Worm (Caenorhabditis elegans): Measurements from ENCODE around the gene T25D1.3.

Gene T25D1.3

ce11 chrX:16525632-16526031, 20.2 kb downstream of the T25D1.3 start (continued):
- TF ChIP-seq C04F5.9 (tag; optimal IDR thresholded peaks at IDR 0.05) (no peak), ces-1 (GFP tag; optimal IDR thresholded peaks at IDR 0.05) (no peak), lin-35 (GFP tag; optimal IDR thresholded peaks at IDR 0.05) (no peak), nhr-85 (tag) (no peak), pag-3 (tag; optimal IDR thresholded peaks at IDR 0.05; ENCODE audit: borderline replicate concordance, insufficient read depth) (peak; percentile 8), lin-39 (tag; optimal IDR thresholded peaks at IDR 0.05) (no peak), vab-15 (tag; optimal IDR thresholded peaks at IDR 0.05) (no peak), lir-3 (tag; optimal IDR thresholded peaks at IDR 0.05; ENCODE audit: poor library complexity) (no peak), skn-1 (tag; optimal IDR thresholded peaks at IDR 0.05) (no peak), efl-3 (GFP tag; optimal IDR thresholded peaks at IDR 0.05) (no peak), hlh-4 (tag; optimal IDR thresholded peaks at IDR 0.05) (no peak), sup-37 (GFP tag; optimal IDR thresholded peaks at IDR 0.05) (no peak), sox-4 (tag; optimal IDR thresholded peaks at IDR 0.05) (no peak), aly-2 (tag; optimal IDR thresholded peaks at IDR 0.05) (no peak), elt-3 (tag; optimal IDR thresholded peaks at IDR 0.05) (no peak), mab-9 (GFP tag; IDR thresholded peaks at IDR 0.05) (no peak), jun-1 (tag; optimal IDR thresholded peaks at IDR 0.05) (no peak), ceh-82 (tag; optimal IDR thresholded peaks at IDR 0.05) (no peak), elt-2 (tag; optimal IDR thresholded peaks at IDR 0.05) (no peak), zip-4 (GFP tag; optimal IDR thresholded peaks at IDR 0.05) (no peak), aha-1 (tag; optimal IDR thresholded peaks at IDR 0.05) (no peak), nhr-19 (GFP tag; conservative IDR thresholded peaks at IDR 0.05) (peak; percentile 69), fkh-8 (tag; optimal IDR thresholded peaks at IDR 0.05) (no peak), mdl-1 (tag; optimal IDR thresholded peaks at IDR 0.05) (no peak), ceh-63 (GFP tag; optimal IDR thresholded peaks at IDR 0.05) (no peak), nhr-11 (tag; optimal IDR thresholded peaks at IDR 0.05) (no peak), sptf-1 (tag; optimal IDR thresholded peaks at IDR 0.05) (no peak), pqm-1 (tag; optimal IDR thresholded peaks at IDR 0.05) (no peak), dpl-1 (GFP tag; optimal IDR thresholded peaks at IDR 0.05) (no peak), fkh-4 (tag; optimal IDR thresholded peaks at IDR 0.05; ENCODE audit: borderline replicate concordance) (no peak), alr-1 (tag; optimal IDR thresholded peaks at IDR 0.05; ENCODE audit: borderline replicate concordance) (no peak), rnt-1 (tag; optimal IDR thresholded peaks at IDR 0.05) (peak; percentile 77), nhr-12 (tag; optimal IDR thresholded peaks at IDR 0.05) (no peak), blmp-1 (tag; optimal IDR thresholded peaks at IDR 0.05) (no peak), ets-5 (GFP tag; IDR thresholded peaks at IDR 0.05) (no peak), nhr-76 (tag; optimal IDR thresholded peaks at IDR 0.05) (no peak), lin-15B (tag; optimal IDR thresholded peaks at IDR 0.05) (no peak), ztf-4 (tag; optimal IDR thresholded peaks at IDR 0.05) (no peak), pax-3 (tag; optimal IDR thresholded peaks at IDR 0.05) (no peak), fkh-10 (GFP tag; optimal IDR thresholded peaks at IDR 0.05) (no peak), swsn-7 (tag; optimal IDR thresholded peaks at IDR 0.05) (peak; percentile 20), lsy-2 (tag; optimal IDR thresholded peaks at IDR 0.05) (peak; percentile 35 to 39), unc-130 (tag; optimal IDR thresholded peaks at IDR 0.05) (peak; percentile 69), nhr-28 (tag; optimal IDR thresholded peaks at IDR 0.05) (no peak), egl-27 (tag; optimal IDR thresholded peaks at IDR 0.05) (no peak), fos-1 (tag; optimal IDR thresholded peaks at IDR 0.05) (no peak), hpl-2 (GFP tag; optimal IDR thresholded peaks at IDR 0.05) (no peak), snu-23 (GFP tag; optimal IDR thresholded peaks at IDR 0.05) (peak; percentile 47), snpc-4 (tag; optimal IDR thresholded peaks at IDR 0.05) (no peak), ztf-11 (tag; optimal IDR thresholded peaks at IDR 0.05) (no peak), xbp-1 (tag; optimal IDR thresholded peaks at IDR 0.05) (peak; percentile 8), zag-1 (tag; optimal IDR thresholded peaks at IDR 0.05) (no peak), nhr-20 (tag; optimal IDR thresholded peaks at IDR 0.05) (peak; percentile 29)
